Fruit fly (Drosophila melanogaster): Measurements from ENCODE around the gene CG9922.
A peak's percentile ranks its signal among the peaks of the same experiment; 100 is the strongest.

Gene CG9922

DNA sequence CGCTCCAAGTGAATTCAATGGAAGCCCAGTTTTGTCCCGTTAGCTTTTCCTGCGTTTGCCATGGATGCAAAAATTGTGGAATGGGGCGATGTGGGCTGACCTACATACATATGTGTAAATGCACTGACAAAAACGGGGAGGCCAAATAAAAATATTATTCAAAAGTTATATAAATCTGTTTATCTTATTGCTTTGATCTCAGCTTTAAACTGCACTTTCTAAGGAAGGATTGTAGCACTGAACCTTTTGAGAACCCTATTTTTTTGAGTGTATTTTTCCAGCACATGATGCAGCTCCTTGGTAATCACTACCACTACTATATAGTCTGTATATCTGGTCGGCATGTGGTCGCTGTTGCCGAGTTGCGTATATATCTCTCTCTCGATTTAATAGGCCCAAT lies 40.8 kb upstream of the CG9922 start (continued):
- peak; percentile 56; the same call in 1 of the 2 replicates for TF ChIP-seq Ada2b (GFP tag; IDR thresholded peaks at IDR 0.05)
- peak; percentile 63; the same call in 1 of the 2 replicates for TF ChIP-seq CG32532 (GFP tag; IDR thresholded peaks at IDR 0.05)
- 0 out of 2 replicates have a peak, but pooled peaks have one; percentile 32 for TF ChIP-seq CG17612 (GFP tag; IDR thresholded peaks at IDR 0.05)
- TF ChIP-seq h (optimal IDR thresholded peaks at IDR 0.05): no peak
- peak; percentile 44; the same call in 1 of the 2 replicates for TF ChIP-seq CG6689 (GFP tag; IDR thresholded peaks at IDR 0.05)

DNA sequence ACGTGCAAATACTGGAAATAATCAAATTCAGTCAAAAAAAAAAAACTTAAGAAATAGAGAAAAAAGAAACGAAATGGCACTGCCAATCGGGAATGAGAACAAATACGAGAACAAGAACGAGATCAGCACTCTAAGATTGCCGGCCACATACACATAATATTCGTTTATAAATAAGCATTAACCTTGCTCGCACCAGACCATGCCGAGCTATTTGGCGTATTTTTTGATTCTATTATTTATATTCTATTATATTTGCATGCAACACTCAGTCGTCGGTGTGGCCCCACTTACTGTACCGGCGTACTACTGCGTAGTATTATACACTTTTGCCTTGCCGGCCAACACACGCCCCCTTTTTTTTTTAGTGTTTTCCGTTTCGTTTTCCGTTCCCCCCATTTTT lies 34.5 kb upstream of the CG9922 start:
- TF ChIP-seq Stat92E (GFP tag; optimal IDR thresholded peaks at IDR 0.05): no peak
- no peak for TF ChIP-seq Abd-B (GFP tag; optimal IDR thresholded peaks at IDR 0.05)
- TF ChIP-seq CG18262 (tag; optimal IDR thresholded peaks at IDR 0.05): no peak
- TF ChIP-seq pum (GFP tag; optimal IDR thresholded peaks at IDR 0.05): no peak
- TF ChIP-seq CG9609 (GFP tag; optimal IDR thresholded peaks at IDR 0.05): no peak
- no peak for TF ChIP-seq Hr51 (GFP tag; optimal IDR thresholded peaks at IDR 0.05)
- no peak for TF ChIP-seq dm (GFP tag; optimal IDR thresholded peaks at IDR 0.05)
- no peak for TF ChIP-seq hkb (optimal IDR thresholded peaks at IDR 0.05)
- no peak for TF ChIP-seq hkb (GFP tag; IDR thresholded peaks at IDR 0.05)
- TF ChIP-seq CG8944 (GFP tag; optimal IDR thresholded peaks at IDR 0.05): no peak
- TF ChIP-seq Chrac-16 (GFP tag; optimal IDR thresholded peaks at IDR 0.05): no peak
- TF ChIP-seq CG33557 (GFP tag; optimal IDR thresholded peaks at IDR 0.05): no peak
- TF ChIP-seq ind (GFP tag; optimal IDR thresholded peaks at IDR 0.05): no peak
- no peak for TF ChIP-seq p53 (GFP tag; optimal IDR thresholded peaks at IDR 0.05)
- peak; percentile 68; the same call in 1 of the 4 replicates for TF ChIP-seq chinmo (GFP tag; IDR thresholded peaks at IDR 0.05; ENCODE audit: partially characterized antibody)
- no peak for TF ChIP-seq crc (GFP tag; optimal IDR thresholded peaks at IDR 0.05)
- no peak for TF ChIP-seq CG1792 (GFP tag; optimal IDR thresholded peaks at IDR 0.05)
- no peak for TF ChIP-seq CG7556 (GFP tag; optimal IDR thresholded peaks at IDR 0.05)
- peak; percentile 45 for TF ChIP-seq CG10543 (GFP tag; optimal IDR thresholded peaks at IDR 0.05)
- TF ChIP-seq vfl (GFP tag; optimal IDR thresholded peaks at IDR 0.05): no peak
- TF ChIP-seq lbe (GFP tag; optimal IDR thresholded peaks at IDR 0.05): peak; percentile 2
- no peak for TF ChIP-seq chif (GFP tag; optimal IDR thresholded peaks at IDR 0.05)
- TF ChIP-seq CG17361 (GFP tag; IDR thresholded peaks at IDR 0.05): no peak
- TF ChIP-seq D19A (tag; optimal IDR thresholded peaks at IDR 0.05): peak; percentile 12
- TF ChIP-seq Dp (GFP tag; optimal IDR thresholded peaks at IDR 0.05): no peak
- TF ChIP-seq luna (GFP tag; optimal IDR thresholded peaks at IDR 0.05): no peak
- no peak for TF ChIP-seq CG16815 (GFP tag; optimal IDR thresholded peaks at IDR 0.05)
- TF ChIP-seq pfk (GFP tag; optimal IDR thresholded peaks at IDR 0.05): peak; percentile 9
- TF ChIP-seq CG11696 (GFP tag; IDR thresholded peaks at IDR 0.05): no peak
- TF ChIP-seq Hr78 (GFP tag; optimal IDR thresholded peaks at IDR 0.05): no peak
- no peak for TF ChIP-seq Ada2b (GFP tag; IDR thresholded peaks at IDR 0.05)
- TF ChIP-seq Rfx (GFP tag; IDR thresholded peaks at IDR 0.05): peak; percentile 20; the same call in 1 of the 2 replicates
- TF ChIP-seq CG12659 (GFP tag; optimal IDR thresholded peaks at IDR 0.05): no peak
- TF ChIP-seq ab (GFP tag; optimal IDR thresholded peaks at IDR 0.05): no peak
- no peak for TF ChIP-seq CG18764 (GFP tag; optimal IDR thresholded peaks at IDR 0.05)
- no peak for TF ChIP-seq CG15601 (tag; optimal IDR thresholded peaks at IDR 0.05)
- TF ChIP-seq CG1529 (GFP tag; optimal IDR thresholded peaks at IDR 0.05): no peak
- TF ChIP-seq CkIIα-i1 (GFP tag; IDR thresholded peaks at IDR 0.05): no peak
- TF ChIP-seq CG14710 (tag; optimal IDR thresholded peaks at IDR 0.05): no peak
- TF ChIP-seq CG10431 (GFP tag; optimal IDR thresholded peaks at IDR 0.05): no peak
- no peak for TF ChIP-seq CG33213 (GFP tag; optimal IDR thresholded peaks at IDR 0.05)
- TF ChIP-seq CG31441 (GFP tag; IDR thresholded peaks at IDR 0.05): 0 out of 2 replicates have a peak, but pooled peaks have one; percentile 8
- TF ChIP-seq pho (GFP tag; optimal IDR thresholded peaks at IDR 0.05): no peak
- no peak for TF ChIP-seq CG1832 (GFP tag; optimal IDR thresholded peaks at IDR 0.05)
- no peak for TF ChIP-seq nom (GFP tag; optimal IDR thresholded peaks at IDR 0.05)
- no peak for TF ChIP-seq Rx (GFP tag; IDR thresholded peaks at IDR 0.05)
